Worm (Caenorhabditis elegans) whole organism, L2 larva: ENCODE measurements around the gene dlc-1.
A peak's percentile ranks its signal among the peaks of the same experiment; 100 is the strongest.

ENCODE experiments used
- F13H6.1 ChIP-seq: sonication (generic microtip); optimal IDR thresholded peaks from 2 replicates; lab custom pipeline; 2016; ENCODE audit warnings: missing genetic modification characterization, missing compliant biosample characterization
- R02D3.7 ChIP-seq: fragments of 150-350 bp; optimal IDR thresholded peaks from 2 replicates; lab custom pipeline; 2014; ENCODE audit warnings: missing biosample characterization, missing genetic modification characterization
- Y55F3AM.14 ChIP-seq: fragments of 200-800 bp; sonication (Bioruptor generic); optimal IDR thresholded peaks from 2 replicates; lab custom pipeline; 2018; ENCODE audit warnings: mild to moderate bottlenecking, missing genetic modification characterization, missing compliant biosample characterization
- ZK546.5 ChIP-seq: sonication (generic microtip); optimal IDR thresholded peaks from 2 replicates; lab custom pipeline; 2017; ENCODE audit warnings: missing biosample characterization, missing genetic modification characterization
- alr-1 ChIP-seq: fragments of 150-350 bp; optimal IDR thresholded peaks from 2 replicates; lab custom pipeline; 2014; ENCODE audit warnings: missing biosample characterization, missing genetic modification characterization
- aly-2 ChIP-seq: fragments of 150-350 bp; optimal IDR thresholded peaks from 2 replicates; lab custom pipeline; 2014; ENCODE audit warnings: missing biosample characterization, missing genetic modification characterization
- ama-1 ChIP-seq: fragments of 150-350 bp; optimal IDR thresholded peaks from 2 replicates; lab custom pipeline; 2018; ENCODE audit warnings: inconsistent platforms
- blmp-1 ChIP-seq: sonication (generic microtip); optimal IDR thresholded peaks from 2 replicates; lab custom pipeline; 2017; ENCODE audit warnings: missing genetic modification characterization, mild to moderate bottlenecking, missing compliant biosample characterization, antibody characterized with exemption, moderate library complexity; ENCODE audit not compliant: insufficient read depth
- ceh-16 ChIP-seq: fragments of 150-350 bp; optimal IDR thresholded peaks from 2 replicates; lab custom pipeline; 2014; ENCODE audit warnings: missing biosample characterization, missing genetic modification characterization
- ceh-82 ChIP-seq: fragments of 150-350 bp; optimal IDR thresholded peaks from 2 replicates; lab custom pipeline; 2014; ENCODE audit warnings: missing biosample characterization, missing genetic modification characterization
- crh-2 ChIP-seq: sonication (generic microtip); optimal IDR thresholded peaks from 2 replicates; lab custom pipeline; 2017; ENCODE audit warnings: missing biosample characterization, missing genetic modification characterization
- elt-1 ChIP-seq: fragments of 150-350 bp; optimal IDR thresholded peaks from 2 replicates; lab custom pipeline; 2014; ENCODE audit warnings: missing biosample characterization, missing genetic modification characterization
- fos-1 ChIP-seq: fragments of 150-350 bp; optimal IDR thresholded peaks from 2 replicates; lab custom pipeline; 2014; ENCODE audit warnings: missing biosample characterization, missing genetic modification characterization
- gmeb-1 ChIP-seq: fragments of 150-350 bp; optimal IDR thresholded peaks from 2 replicates; lab custom pipeline; 2014; ENCODE audit warnings: missing biosample characterization, missing genetic modification characterization
- lin-11 ChIP-seq: fragments of 150-350 bp; sonication (generic microtip); optimal IDR thresholded peaks from 2 replicates; lab custom pipeline; 2014; ENCODE audit warnings: missing biosample characterization, missing genetic modification characterization, inconsistent platforms, mixed read lengths
- mab-5 ChIP-seq: fragments of 150-350 bp; optimal IDR thresholded peaks from 2 replicates; lab custom pipeline; 2014; ENCODE audit warnings: missing biosample characterization, missing genetic modification characterization
- mbf-1 ChIP-seq: sonication (generic microtip); optimal IDR thresholded peaks from 2 replicates; lab custom pipeline; 2017; ENCODE audit warnings: missing biosample characterization, missing genetic modification characterization
- mdl-1 ChIP-seq, 2 experiments: fragments of 150-350 bp in 1 of 2; sonication (generic microtip) in 1 of 2; optimal IDR thresholded peaks; 2 replicates each; lab custom pipeline; 2017; ENCODE audit warnings: missing biosample characterization in 2 of 2, missing genetic modification characterization in 2 of 2
- nhr-10 ChIP-seq: sonication (generic microtip); optimal IDR thresholded peaks from 2 replicates; lab custom pipeline; 2017; ENCODE audit warnings: missing biosample characterization, missing genetic modification characterization
- nhr-11 ChIP-seq: fragments of 150-350 bp; optimal IDR thresholded peaks from 2 replicates; lab custom pipeline; 2014; ENCODE audit warnings: missing biosample characterization, missing genetic modification characterization
- nhr-129 ChIP-seq: fragments of 150-350 bp; optimal IDR thresholded peaks from 2 replicates; lab custom pipeline; 2014; ENCODE audit warnings: missing biosample characterization, missing genetic modification characterization
- nhr-21 ChIP-seq: fragments of 150-350 bp; optimal IDR thresholded peaks from 2 replicates; lab custom pipeline; 2014; ENCODE audit warnings: missing biosample characterization, missing genetic modification characterization
- nhr-23 ChIP-seq: fragments of 150-350 bp; optimal IDR thresholded peaks from 2 replicates; lab custom pipeline; 2014; ENCODE audit warnings: missing biosample characterization, missing genetic modification reagents, missing genetic modification characterization
- nhr-237 ChIP-seq: fragments of 150-350 bp; optimal IDR thresholded peaks from 2 replicates; lab custom pipeline; 2014; ENCODE audit warnings: missing biosample characterization, missing genetic modification characterization
- nhr-25 ChIP-seq: fragments of 150-350 bp; sonication (generic microtip); optimal IDR thresholded peaks from 3 replicates; lab custom pipeline; 2014; ENCODE audit warnings: missing biosample characterization, missing genetic modification characterization
- nhr-77 ChIP-seq: fragments of 150-350 bp; optimal IDR thresholded peaks from 2 replicates; lab custom pipeline; 2014; ENCODE audit warnings: missing biosample characterization, missing genetic modification characterization
- skn-1 ChIP-seq: sonication (generic microtip); optimal IDR thresholded peaks from 2 replicates; lab custom pipeline; 2017; ENCODE audit warnings: missing biosample characterization, missing genetic modification characterization
- sma-3 ChIP-seq: sonication (generic microtip); optimal IDR thresholded peaks from 2 replicates; lab custom pipeline; 2016; ENCODE audit warnings: missing genetic modification reagents, missing genetic modification characterization, missing compliant biosample characterization
- sma-9 ChIP-seq, 2 experiments: fragments of 150-350 bp in 1 of 2; sonication (generic microtip) in 1 of 2; optimal IDR thresholded peaks; 2 replicates each; lab custom pipeline; 2014 to 2016; ENCODE audit warnings: missing genetic modification characterization in 2 of 2, mild to moderate bottlenecking in 1 of 2, missing biosample characterization in 1 of 2, missing compliant biosample characterization in 1 of 2, missing genetic modification reagents in 1 of 2, moderate library complexity in 1 of 2
- unc-39 ChIP-seq: fragments of 150-350 bp; optimal IDR thresholded peaks from 2 replicates; lab custom pipeline; 2014; ENCODE audit warnings: missing biosample characterization, missing genetic modification characterization
- unc-55 ChIP-seq: fragments of 150-350 bp; sonication (generic microtip); optimal IDR thresholded peaks from 3 replicates; lab custom pipeline; 2014; ENCODE audit warnings: missing biosample characterization, missing genetic modification reagents, missing genetic modification characterization
- zag-1 ChIP-seq: fragments of 150-350 bp; optimal IDR thresholded peaks from 2 replicates; lab custom pipeline; 2014; ENCODE audit warnings: missing biosample characterization, missing genetic modification characterization
- ztf-4 ChIP-seq: fragments of 150-350 bp; optimal IDR thresholded peaks from 2 replicates; lab custom pipeline; 2014; ENCODE audit warnings: missing biosample characterization, missing genetic modification characterization

dlc-1 gene

DNA sequence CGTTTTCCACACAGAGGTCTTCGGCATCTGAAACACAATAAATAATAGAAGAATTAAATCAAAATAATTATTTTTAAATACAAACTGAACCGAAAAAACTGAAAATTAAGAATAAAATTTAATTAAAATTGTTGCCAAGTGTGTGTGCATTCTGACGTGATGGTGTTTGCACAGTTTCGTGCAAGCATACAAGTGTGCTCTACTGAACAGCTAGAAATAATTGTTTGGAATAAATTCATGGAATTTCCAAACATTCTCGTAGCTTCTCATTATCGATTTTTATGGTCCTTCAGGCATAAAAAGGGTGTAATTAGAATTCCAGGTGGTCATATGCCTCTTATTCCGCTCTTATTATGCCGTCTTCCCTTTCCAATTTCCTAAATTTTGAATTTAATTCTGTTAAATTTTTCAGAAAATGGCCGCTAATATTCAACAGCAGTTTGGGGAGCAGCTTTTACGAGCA is 31.8 kb downstream of the dlc-1 start, which contains the start of the genes mrps-17 and txdc-9 (continued):
- TF ChIP-seq sma-9 (GFP tag; optimal IDR thresholded peaks at IDR 0.05; lab: Kevin White, UChicago) (peak; percentile 75), sma-9 (tag; optimal IDR thresholded peaks at IDR 0.05; lab: Kevin White, UChicago) (no peak), sma-3 (GFP tag; lab: Kevin White, UChicago) (peak; percentile 65), ama-1 (lab: Kevin White, UChicago) (no peak), alr-1 (peak; percentile 94), Y55F3AM.14 (no peak), blmp-1 (tag; lab: Kevin White, UChicago) (no peak), lin-11 (tag; lab: Kevin White, UChicago) (peak; percentile 37), aly-2 (tag; lab: Kevin White, UChicago) (no peak), ZK546.5 (no peak), mbf-1 (tag; lab: Kevin White, UChicago) (no peak), nhr-21 (peak; percentile 47), zag-1 (peak; percentile 31), nhr-129 (tag; lab: Kevin White, UChicago) (peak; percentile 74), nhr-10 (no peak), F13H6.1 (tag; lab: Kevin White, UChicago) (peak; percentile 60), elt-1 (tag; lab: Kevin White, UChicago) (no peak), nhr-11 (tag; lab: Kevin White, UChicago) (peak; percentile 6)

DNA sequence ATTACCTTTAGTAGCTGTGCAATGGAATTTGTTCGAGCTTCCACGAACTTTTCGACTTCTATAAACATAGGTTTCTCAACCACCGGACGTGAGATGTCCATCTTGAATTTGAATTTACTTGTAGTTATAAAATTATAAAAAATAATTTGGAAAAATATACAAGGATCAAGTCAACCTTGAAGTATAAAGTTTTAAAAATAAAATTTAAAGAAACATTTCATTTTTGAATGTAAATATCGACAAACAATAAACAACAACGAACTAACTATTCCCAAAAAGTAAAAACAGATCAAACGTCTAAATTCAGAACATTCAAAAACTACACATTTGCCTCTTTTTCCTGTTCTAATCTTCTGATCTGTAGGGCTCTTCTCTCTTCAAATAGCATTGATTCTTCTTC is 32.7 kb downstream of the dlc-1 start, which contains the start of gene popl-1:
Gene popl-1 (minus strand): TSS at position 101 of the 400 bp plus-strand sequence.
- TF ChIP-seq ceh-82 (tag; lab: Kevin White, UChicago) (no peak), nhr-23 (tag; lab: Kevin White, UChicago) (no peak), R02D3.7 (tag; lab: Kevin White, UChicago) (no peak), nhr-25 (no peak), mab-5 (tag; lab: Kevin White, UChicago) (no peak), sma-3 (GFP tag; lab: Kevin White, UChicago) (no peak)

DNA sequence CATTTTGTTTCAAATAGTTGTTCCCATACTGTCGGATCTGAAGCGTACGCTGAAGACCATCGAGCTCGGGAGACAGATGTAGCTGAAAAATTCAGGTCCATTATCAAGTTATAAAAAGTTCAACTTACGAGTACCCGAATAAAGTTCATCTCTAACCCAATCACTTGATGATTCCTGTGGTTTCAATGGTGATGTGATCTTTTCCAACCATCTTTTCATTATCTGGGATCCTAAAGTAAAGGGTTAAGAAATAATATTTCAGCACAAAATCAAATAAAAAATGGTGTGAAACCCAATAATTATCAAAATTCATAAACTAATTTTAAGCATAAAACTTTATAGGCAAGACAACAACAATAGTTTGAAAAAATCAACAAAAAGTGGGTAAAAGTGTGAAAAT is 36.4 kb downstream of the dlc-1 start, which contains the start of gene C05D11.8:
Gene C05D11.8 (minus strand): TSS at position 101 of the 400 bp plus-strand sequence.
- no peak for TF ChIP-seq mdl-1 (tag; optimal IDR thresholded peaks at IDR 0.05; lab: Kevin White, UChicago)
- no peak for TF ChIP-seq lin-11 (tag; lab: Kevin White, UChicago)
- TF ChIP-seq unc-55 (GFP tag; lab: Kevin White, UChicago) = no peak
- no peak for TF ChIP-seq nhr-77
- TF ChIP-seq gmeb-1 (tag; lab: Kevin White, UChicago) = no peak
- TF ChIP-seq crh-2 (tag; lab: Kevin White, UChicago) = no peak
- no peak for TF ChIP-seq sma-3 (GFP tag; lab: Kevin White, UChicago)
- TF ChIP-seq ztf-4 (tag; lab: Kevin White, UChicago) = no peak
- TF ChIP-seq mab-5 (tag; lab: Kevin White, UChicago) = no peak
- TF ChIP-seq mbf-1 (tag; lab: Kevin White, UChicago) = no peak
- TF ChIP-seq F13H6.1 (tag; lab: Kevin White, UChicago) = no peak
- TF ChIP-seq zag-1 = no peak
- no peak for TF ChIP-seq unc-39 (tag; lab: Kevin White, UChicago)
- TF ChIP-seq nhr-11 (tag; lab: Kevin White, UChicago) = no peak
- no peak for TF ChIP-seq R02D3.7 (tag; lab: Kevin White, UChicago)
- TF ChIP-seq nhr-10 = no peak
- no peak for TF ChIP-seq nhr-237 (tag; lab: Kevin White, UChicago)
- no peak for TF ChIP-seq nhr-25
- no peak for TF ChIP-seq sma-9 (GFP tag; optimal IDR thresholded peaks at IDR 0.05; lab: Kevin White, UChicago)
- no peak for TF ChIP-seq sma-9 (tag; optimal IDR thresholded peaks at IDR 0.05; lab: Kevin White, UChicago)
- TF ChIP-seq skn-1 (tag; lab: Kevin White, UChicago) = no peak

DNA sequence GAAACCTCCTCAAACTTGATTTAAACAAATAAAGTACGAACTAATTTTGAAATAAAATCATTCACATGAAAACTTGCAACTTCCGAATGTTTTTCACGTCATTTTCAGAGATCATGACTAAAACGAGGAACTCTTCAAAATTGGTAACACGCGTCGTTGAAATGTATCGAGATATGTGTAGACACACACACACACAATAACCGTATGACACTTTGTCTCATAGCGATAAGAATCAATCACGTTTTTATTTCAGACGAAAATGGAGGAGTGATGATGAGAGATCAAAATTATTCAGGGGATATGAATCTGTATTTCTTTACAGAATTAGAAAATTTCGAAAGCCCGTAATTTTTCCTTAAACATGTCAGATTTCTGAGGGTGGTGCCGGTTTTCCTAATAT is 40.9 kb downstream of the dlc-1 start:
- peak; percentile 65 for TF ChIP-seq crh-2 (tag; lab: Kevin White, UChicago)
- peak; percentile 68 for TF ChIP-seq sma-9 (GFP tag; optimal IDR thresholded peaks at IDR 0.05; lab: Kevin White, UChicago)
- TF ChIP-seq sma-9 (tag; optimal IDR thresholded peaks at IDR 0.05; lab: Kevin White, UChicago) = no peak
- no peak for TF ChIP-seq nhr-10
- no peak for TF ChIP-seq nhr-237 (tag; lab: Kevin White, UChicago)
- peak; percentile 62 for TF ChIP-seq nhr-25
- peak; percentile 51 for TF ChIP-seq fos-1 (tag; lab: Kevin White, UChicago)
- TF ChIP-seq, all 48 proteins: peak for 4

DNA sequence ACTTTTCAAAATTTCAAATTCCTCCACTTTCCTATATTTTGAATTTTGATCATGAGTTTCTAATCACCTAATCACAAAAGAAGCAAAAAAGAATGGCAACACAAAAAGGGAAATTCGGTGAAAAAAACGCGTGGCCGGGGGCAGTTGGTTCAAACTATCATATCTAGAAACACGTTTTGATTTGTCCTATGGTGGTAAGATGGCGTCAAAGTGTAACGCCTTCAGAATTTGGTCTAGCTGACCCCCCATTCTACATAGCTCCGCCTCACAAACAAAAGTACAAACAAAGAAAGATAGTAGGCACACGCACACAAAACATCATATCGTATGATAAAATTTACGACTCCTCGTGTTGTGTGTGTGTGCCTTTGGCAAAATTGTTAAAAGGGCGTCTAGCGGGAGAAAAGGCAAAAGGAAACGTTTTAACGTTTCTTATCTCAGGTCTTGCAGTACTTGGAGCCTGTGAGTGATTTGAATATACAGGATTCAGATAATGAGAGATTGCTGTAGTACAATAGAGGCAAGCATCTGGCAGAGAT is 41.5 kb downstream of the dlc-1 start:
- TF ChIP-seq ceh-16 (tag; lab: Kevin White, UChicago) (no peak), elt-1 (tag; lab: Kevin White, UChicago) (no peak), gmeb-1 (tag; lab: Kevin White, UChicago) (peak; percentile 7), mdl-1 (tag; optimal IDR thresholded peaks at IDR 0.05; lab: Kevin White, UChicago) (peak in 1 of 2 experiments; percentile 53), nhr-129 (tag; lab: Kevin White, UChicago) (peak; percentile 40), fos-1 (tag; lab: Kevin White, UChicago) (peak; percentile 68), sma-3 (GFP tag; lab: Kevin White, UChicago) (peak; percentile 41), nhr-25 (peak; percentile 66), crh-2 (tag; lab: Kevin White, UChicago) (peak; percentile 72), F13H6.1 (tag; lab: Kevin White, UChicago) (peak; percentile 14), blmp-1 (tag; lab: Kevin White, UChicago) (peak; percentile 62), sma-9 (GFP tag; optimal IDR thresholded peaks at IDR 0.05; lab: Kevin White, UChicago) (peak; percentile 75), sma-9 (tag; optimal IDR thresholded peaks at IDR 0.05; lab: Kevin White, UChicago) (no peak), nhr-11 (tag; lab: Kevin White, UChicago) (no peak)
